Worm (Caenorhabditis elegans) whole organism, L2 larva: ENCODE data around the gene T05C12.11.

ENCODE experiments used
- C34F6.9 ChIP-seq: fragments of 150-350 bp; optimal IDR thresholded peaks from 2 replicates; lab custom pipeline; 2014; ENCODE audit warnings: missing biosample characterization, missing genetic modification characterization
- F13H6.1 ChIP-seq: sonication (generic microtip); optimal IDR thresholded peaks from 2 replicates; lab custom pipeline; 2016; ENCODE audit warnings: missing genetic modification characterization, missing compliant biosample characterization
- R02D3.7 ChIP-seq: fragments of 150-350 bp; optimal IDR thresholded peaks from 2 replicates; lab custom pipeline; 2014; ENCODE audit warnings: missing biosample characterization, missing genetic modification characterization
- Y55F3AM.14 ChIP-seq: fragments of 200-800 bp; sonication (Bioruptor generic); optimal IDR thresholded peaks from 2 replicates; lab custom pipeline; 2018; ENCODE audit warnings: mild to moderate bottlenecking, missing genetic modification characterization, missing compliant biosample characterization
- alr-1 ChIP-seq: fragments of 150-350 bp; optimal IDR thresholded peaks from 2 replicates; lab custom pipeline; 2014; ENCODE audit warnings: missing biosample characterization, missing genetic modification characterization
- aly-2 ChIP-seq: fragments of 150-350 bp; optimal IDR thresholded peaks from 2 replicates; lab custom pipeline; 2014; ENCODE audit warnings: missing biosample characterization, missing genetic modification characterization
- ama-1 ChIP-seq: fragments of 150-350 bp; optimal IDR thresholded peaks from 2 replicates; lab custom pipeline; 2018; ENCODE audit warnings: inconsistent platforms
- ceh-16 ChIP-seq: fragments of 150-350 bp; optimal IDR thresholded peaks from 2 replicates; lab custom pipeline; 2014; ENCODE audit warnings: missing biosample characterization, missing genetic modification characterization
- crh-2 ChIP-seq: sonication (generic microtip); optimal IDR thresholded peaks from 2 replicates; lab custom pipeline; 2017; ENCODE audit warnings: missing biosample characterization, missing genetic modification characterization
- egl-27 ChIP-seq: sonication (generic microtip); optimal IDR thresholded peaks from 3 replicates; lab custom pipeline; 2017; ENCODE audit warnings: missing biosample characterization, missing genetic modification reagents, missing genetic modification characterization
- elt-1 ChIP-seq: fragments of 150-350 bp; optimal IDR thresholded peaks from 2 replicates; lab custom pipeline; 2014; ENCODE audit warnings: missing biosample characterization, missing genetic modification characterization
- elt-3 ChIP-seq: sonication (generic microtip); optimal IDR thresholded peaks from 2 replicates; lab custom pipeline; 2017; ENCODE audit warnings: missing biosample characterization, missing genetic modification characterization
- fos-1 ChIP-seq: fragments of 150-350 bp; optimal IDR thresholded peaks from 2 replicates; lab custom pipeline; 2014; ENCODE audit warnings: missing biosample characterization, missing genetic modification characterization
- gmeb-1 ChIP-seq: fragments of 150-350 bp; optimal IDR thresholded peaks from 2 replicates; lab custom pipeline; 2014; ENCODE audit warnings: missing biosample characterization, missing genetic modification characterization
- lin-11 ChIP-seq: fragments of 150-350 bp; sonication (generic microtip); optimal IDR thresholded peaks from 2 replicates; lab custom pipeline; 2014; ENCODE audit warnings: missing biosample characterization, missing genetic modification characterization, inconsistent platforms, mixed read lengths
- lin-13 ChIP-seq: fragments of 150-350 bp; optimal IDR thresholded peaks from 2 replicates; lab custom pipeline; 2014; ENCODE audit warnings: missing biosample characterization, missing genetic modification reagents, missing genetic modification characterization
- lin-39 ChIP-seq: fragments of 150-350 bp; optimal IDR thresholded peaks from 2 replicates; lab custom pipeline; 2014; ENCODE audit warnings: missing biosample characterization, missing genetic modification reagents, missing genetic modification characterization
- lsy-2 ChIP-seq, 2 experiments: fragments of 150-350 bp in 1 of 2; sonication (generic microtip) in 1 of 2; optimal IDR thresholded peaks; 2 replicates each; lab custom pipeline; 2014 to 2017; ENCODE audit warnings: missing biosample characterization in 2 of 2, missing genetic modification characterization in 2 of 2
- mbf-1 ChIP-seq: sonication (generic microtip); optimal IDR thresholded peaks from 2 replicates; lab custom pipeline; 2017; ENCODE audit warnings: missing biosample characterization, missing genetic modification characterization
- mdl-1 ChIP-seq, 2 experiments: fragments of 150-350 bp in 1 of 2; sonication (generic microtip) in 1 of 2; optimal IDR thresholded peaks; 2 replicates each; lab custom pipeline; 2017; ENCODE audit warnings: missing biosample characterization in 2 of 2, missing genetic modification characterization in 2 of 2
- nhr-10 ChIP-seq: sonication (generic microtip); optimal IDR thresholded peaks from 2 replicates; lab custom pipeline; 2017; ENCODE audit warnings: missing biosample characterization, missing genetic modification characterization
- nhr-11 ChIP-seq: fragments of 150-350 bp; optimal IDR thresholded peaks from 2 replicates; lab custom pipeline; 2014; ENCODE audit warnings: missing biosample characterization, missing genetic modification characterization
- nhr-12 ChIP-seq: fragments of 150-350 bp; optimal IDR thresholded peaks from 2 replicates; lab custom pipeline; 2014; ENCODE audit warnings: missing biosample characterization, missing genetic modification characterization
- nhr-129 ChIP-seq: fragments of 150-350 bp; optimal IDR thresholded peaks from 2 replicates; lab custom pipeline; 2014; ENCODE audit warnings: missing biosample characterization, missing genetic modification characterization
- nhr-23 ChIP-seq: fragments of 150-350 bp; optimal IDR thresholded peaks from 2 replicates; lab custom pipeline; 2014; ENCODE audit warnings: missing biosample characterization, missing genetic modification reagents, missing genetic modification characterization
- nhr-237 ChIP-seq: fragments of 150-350 bp; optimal IDR thresholded peaks from 2 replicates; lab custom pipeline; 2014; ENCODE audit warnings: missing biosample characterization, missing genetic modification characterization
- nhr-25 ChIP-seq: fragments of 150-350 bp; sonication (generic microtip); optimal IDR thresholded peaks from 3 replicates; lab custom pipeline; 2014; ENCODE audit warnings: missing biosample characterization, missing genetic modification characterization
- nhr-6 ChIP-seq: fragments of 150-350 bp; optimal IDR thresholded peaks from 2 replicates; lab custom pipeline; 2014; ENCODE audit warnings: missing biosample characterization, missing genetic modification characterization
- nhr-77 ChIP-seq: fragments of 150-350 bp; optimal IDR thresholded peaks from 2 replicates; lab custom pipeline; 2014; ENCODE audit warnings: missing biosample characterization, missing genetic modification characterization
- peb-1 ChIP-seq: fragments of 150-350 bp; optimal IDR thresholded peaks from 2 replicates; lab custom pipeline; 2014; ENCODE audit warnings: missing biosample characterization, missing genetic modification characterization
- sem-4 ChIP-seq: fragments of 150-350 bp; optimal IDR thresholded peaks from 2 replicates; lab custom pipeline; 2014; ENCODE audit warnings: missing biosample characterization, missing genetic modification reagents, missing genetic modification characterization
- skn-1 ChIP-seq: sonication (generic microtip); optimal IDR thresholded peaks from 2 replicates; lab custom pipeline; 2017; ENCODE audit warnings: missing biosample characterization, missing genetic modification characterization
- snpc-4 ChIP-seq: fragments of 150-350 bp; optimal IDR thresholded peaks from 2 replicates; lab custom pipeline; 2014; ENCODE audit warnings: missing biosample characterization, missing genetic modification characterization
- unc-62 ChIP-seq: fragments of 150-350 bp; optimal IDR thresholded peaks from 2 replicates; lab custom pipeline; 2014; ENCODE audit warnings: missing biosample characterization, missing genetic modification reagents, missing genetic modification characterization
- zag-1 ChIP-seq: fragments of 150-350 bp; optimal IDR thresholded peaks from 2 replicates; lab custom pipeline; 2014; ENCODE audit warnings: missing biosample characterization, missing genetic modification characterization
- ztf-4 ChIP-seq: fragments of 150-350 bp; optimal IDR thresholded peaks from 2 replicates; lab custom pipeline; 2014; ENCODE audit warnings: missing biosample characterization, missing genetic modification characterization

Gene T05C12.11

DNA sequence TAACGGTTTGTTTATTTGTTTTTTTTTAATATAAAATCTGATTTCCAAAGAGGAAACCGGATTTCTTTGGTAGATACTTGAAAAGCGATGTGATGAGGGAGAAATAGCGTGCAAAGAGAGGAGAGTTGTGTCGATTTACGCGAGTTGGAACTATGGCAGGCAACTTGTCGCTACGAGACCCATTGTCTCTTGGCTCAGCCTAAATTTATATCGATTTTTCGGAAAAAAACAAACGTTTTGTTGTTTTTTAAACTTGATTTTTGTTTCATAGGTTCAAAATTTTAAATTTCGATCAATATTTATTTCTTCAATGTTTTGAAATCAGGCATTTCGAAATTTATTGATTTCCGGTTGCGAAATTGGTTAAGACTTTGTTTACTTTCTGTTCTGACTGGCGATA lies 46.2 kb upstream of the T05C12.11 start, which contains the start of gene M110.3 (continued):
- TF ChIP-seq nhr-25 (peak; percentile 25), crh-2 (tag; lab: Kevin White, UChicago) (peak; percentile 51), nhr-23 (tag; lab: Kevin White, UChicago) (no peak), nhr-6 (peak; percentile 38), snpc-4 (tag; lab: Kevin White, UChicago) (no peak), alr-1 (tag; lab: Kevin White, UChicago) (no peak), mdl-1 (tag; optimal IDR thresholded peaks at IDR 0.05; lab: Kevin White, UChicago) (no peak), sem-4 (tag; lab: Kevin White, UChicago) (no peak), ztf-4 (tag; lab: Kevin White, UChicago) (no peak), lin-11 (tag; lab: Kevin White, UChicago) (no peak), F13H6.1 (tag; lab: Kevin White, UChicago) (peak; percentile 46), nhr-77 (tag; lab: Kevin White, UChicago) (no peak)
- TF ChIP-seq, all 48 proteins: peak for 11

DNA sequence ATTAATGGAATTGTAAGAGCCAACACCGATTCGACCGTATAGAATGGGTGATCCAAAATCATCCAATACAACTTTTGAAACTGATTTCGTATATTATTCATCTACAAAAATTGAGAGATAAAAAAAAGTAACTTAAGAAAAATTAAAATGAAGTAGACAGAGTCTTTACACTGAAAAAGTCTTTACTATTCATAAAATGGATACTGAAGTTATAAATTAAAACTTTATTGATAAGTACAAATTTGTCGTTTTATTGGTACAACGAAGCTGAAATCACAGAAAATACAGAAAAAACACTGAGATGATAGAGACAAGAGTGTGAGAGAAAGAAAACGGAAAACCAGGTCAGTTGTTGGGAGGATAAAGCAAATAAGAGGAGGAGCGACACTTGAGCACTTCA lies 44.1 kb upstream of the T05C12.11 start, which contains the start of gene M110.10:
TSS of gene M110.10 (minus strand) at position 101 of the 400 bp plus-strand sequence.
- TF ChIP-seq aly-2 (tag; lab: Kevin White, UChicago) (no peak), Y55F3AM.14 (GFP tag; lab: Kevin White, UChicago) (no peak), elt-3 (tag; lab: Kevin White, UChicago) (no peak), gmeb-1 (tag; lab: Kevin White, UChicago) (no peak), unc-62 (GFP tag; lab: Kevin White, UChicago) (no peak), lin-11 (tag; lab: Kevin White, UChicago) (no peak), lin-13 (no peak), nhr-25 (no peak), R02D3.7 (tag; lab: Kevin White, UChicago) (no peak)
- TF ChIP-seq, all 48 proteins: peak for 0

DNA sequence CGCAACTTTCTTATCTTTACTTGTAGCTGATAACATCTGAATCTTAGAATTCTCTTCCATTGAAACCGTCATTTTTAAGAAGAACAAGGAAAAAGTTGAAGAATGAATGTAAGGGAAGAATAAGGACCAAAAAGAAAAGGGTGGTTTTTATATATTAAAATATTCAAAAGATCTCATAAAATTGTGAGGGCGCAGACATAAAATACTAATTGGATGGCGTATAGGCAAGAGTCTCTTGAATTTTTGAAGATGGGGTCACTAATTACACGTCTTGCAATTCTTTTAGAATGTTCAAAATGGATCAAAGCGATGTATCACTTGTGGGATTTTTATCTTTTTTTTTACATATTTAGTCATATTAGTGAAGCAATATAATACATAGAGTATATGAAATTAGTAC lies 42.4 kb upstream of the T05C12.11 start, which contains the start of gene twk-3:
TSS of gene twk-3 (minus strand) at position 101 of the 400 bp plus-strand sequence.
- TF ChIP-seq lin-39, result no peak
- TF ChIP-seq aly-2 (tag; lab: Kevin White, UChicago), result no peak
- TF ChIP-seq ceh-16, result no peak
- no peak for TF ChIP-seq nhr-77 (tag; lab: Kevin White, UChicago)
- no peak for TF ChIP-seq alr-1 (tag; lab: Kevin White, UChicago)
- TF ChIP-seq nhr-237, result no peak
- no peak for TF ChIP-seq elt-1 (tag; lab: Kevin White, UChicago)
- no peak for TF ChIP-seq C34F6.9
- TF ChIP-seq nhr-25, result no peak
- no peak for TF ChIP-seq ama-1 (lab: Kevin White, UChicago)
- no peak for TF ChIP-seq nhr-12 (tag; lab: Kevin White, UChicago)
- TF ChIP-seq zag-1 (tag; lab: Kevin White, UChicago), result no peak

DNA sequence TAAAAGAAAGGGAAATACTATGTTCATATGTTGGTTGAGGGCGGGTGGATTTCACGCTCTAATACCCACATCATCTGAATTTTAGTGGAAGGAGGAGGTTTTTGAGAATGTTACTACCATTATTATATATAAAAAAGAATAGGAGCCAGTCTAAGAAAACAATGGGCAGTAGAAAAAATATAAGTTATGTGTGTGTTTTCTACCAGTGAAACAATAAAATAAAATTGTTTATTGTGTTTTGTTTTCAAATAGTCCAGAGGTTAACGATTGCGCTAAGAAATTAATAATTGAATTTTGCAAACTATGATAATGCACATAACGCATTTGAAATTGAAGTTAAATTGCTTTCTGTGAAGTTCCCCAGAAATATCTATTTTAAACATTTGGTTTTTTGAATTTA lies 39.2 kb upstream of the T05C12.11 start, which contains the start of gene M110.8:
TSS of gene M110.8 (minus strand) at position 101 of the 400 bp plus-strand sequence.
- TF ChIP-seq elt-3 (tag; lab: Kevin White, UChicago), result no peak
- no peak for TF ChIP-seq peb-1 (tag; lab: Kevin White, UChicago)
- no peak for TF ChIP-seq nhr-10 (tag; lab: Kevin White, UChicago)
- TF ChIP-seq lin-13, result no peak
- no peak for TF ChIP-seq skn-1 (tag; lab: Kevin White, UChicago)
- TF ChIP-seq mbf-1 (tag; lab: Kevin White, UChicago), result no peak
- no peak for TF ChIP-seq nhr-129
- TF ChIP-seq lsy-2 (tag; optimal IDR thresholded peaks at IDR 0.05; lab: Kevin White, UChicago), result no peak
- no peak for TF ChIP-seq egl-27

DNA sequence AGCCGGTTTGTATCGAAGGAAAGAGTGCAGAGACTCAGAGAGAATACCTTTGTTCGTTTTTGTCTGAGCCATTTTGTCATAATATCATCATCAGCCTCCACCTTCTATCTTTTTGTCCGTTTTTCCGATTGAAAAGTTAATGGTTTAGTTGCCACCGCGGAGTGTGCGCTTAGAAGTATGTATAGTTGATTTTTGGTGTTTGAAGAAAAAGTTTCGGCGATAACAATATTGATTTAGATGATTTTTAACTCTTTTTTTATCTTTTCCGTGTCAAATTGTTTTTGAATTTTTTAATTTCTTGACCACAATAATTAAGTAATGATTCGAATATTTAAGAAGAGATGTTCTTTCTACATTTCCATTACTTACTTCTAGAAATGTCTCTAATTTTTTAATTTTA lies 35.3 kb upstream of the T05C12.11 start:
- TF ChIP-seq zag-1 (tag; lab: Kevin White, UChicago) (no peak), fos-1 (tag; lab: Kevin White, UChicago) (peak; percentile 40), nhr-11 (tag; lab: Kevin White, UChicago) (no peak), ztf-4 (tag; lab: Kevin White, UChicago) (no peak), skn-1 (tag; lab: Kevin White, UChicago) (peak; percentile 70)
- TF ChIP-seq, all 48 proteins: peak for 2
